Fruit fly (Drosophila melanogaster) whole organism, embryonic: Measurements from ENCODE around the gene Tango9.
A peak's percentile ranks its signal among the peaks of the same experiment; 100 is the strongest.

Experiments used
- Ada2b ChIP-seq: fragments of 200-800 bp; sonication (Bioruptor generic); IDR thresholded peaks from 2 replicates; pipeline ENCODE4 v1.3.6; 2022; ENCODE audit warnings: missing biosample characterization, missing genetic modification characterization
- Asciz ChIP-seq: fragments of 200-800 bp; sonication (Bioruptor generic); optimal IDR thresholded peaks from 2 replicates; lab custom pipeline; 2017; ENCODE audit warnings: missing biosample characterization, mild to moderate bottlenecking, missing genetic modification characterization, missing genetic modification reagents
- Atf6 ChIP-seq: fragments of 200-800 bp; sonication (Bioruptor generic); IDR thresholded peaks from 2 replicates; pipeline ENCODE4 v1.3.6; 2022; ENCODE audit warnings: missing biosample characterization, missing genetic modification characterization
- CG11723 ChIP-seq: fragments of 200-800 bp; sonication (Bioruptor generic); optimal IDR thresholded peaks from 2 replicates; lab custom pipeline; 2017; ENCODE audit warnings: missing biosample characterization, mild to moderate bottlenecking, missing genetic modification characterization
- CG12659 ChIP-seq: fragments of 200-800 bp; sonication (Bioruptor generic); optimal IDR thresholded peaks from 3 replicates; lab custom pipeline; 2017; ENCODE audit warnings: mild to moderate bottlenecking, missing biosample characterization, missing genetic modification reagents, missing genetic modification characterization
- CG13424 ChIP-seq: fragments of 200-800 bp; sonication (Bioruptor generic); optimal IDR thresholded peaks from 2 replicates; lab custom pipeline; 2019; ENCODE audit warnings: missing biosample characterization, mild to moderate bottlenecking, missing genetic modification characterization, moderate library complexity
- CG16779 ChIP-seq: fragments of 200-800 bp; sonication (Bioruptor generic); IDR thresholded peaks from 2 replicates; pipeline ENCODE4 v1.3.6; 2022; ENCODE audit warnings: missing biosample characterization, missing genetic modification characterization
- CG17328 ChIP-seq: fragments of 200-800 bp; sonication (Bioruptor generic); IDR thresholded peaks from 2 replicates; pipeline ENCODE4 v1.3.6; 2022; ENCODE audit warnings: missing biosample characterization, missing genetic modification characterization
- CG17359 ChIP-seq: fragments of 200-800 bp; sonication (Bioruptor generic); optimal IDR thresholded peaks from 3 replicates; lab custom pipeline; 2018; ENCODE audit warnings: missing biosample characterization, mild to moderate bottlenecking, missing genetic modification characterization, moderate library complexity
- CG2712 ChIP-seq: fragments of 200-800 bp; optimal IDR thresholded peaks from 3 replicates; lab custom pipeline; 2019; ENCODE audit warnings: missing biosample characterization, mild to moderate bottlenecking, missing genetic modification characterization, moderate library complexity
- CG31224 ChIP-seq: fragments of 200-800 bp; sonication (Bioruptor generic); IDR thresholded peaks from 2 replicates; pipeline ENCODE4 v1.3.6; 2022; ENCODE audit warnings: missing biosample characterization, missing genetic modification characterization
- CG4282 ChIP-seq: fragments of 200-800 bp; sonication (Bioruptor generic); optimal IDR thresholded peaks from 2 replicates; lab custom pipeline; 2016; ENCODE audit warnings: missing biosample characterization, missing genetic modification characterization
- CG4617 ChIP-seq: fragments of 200-800 bp; sonication (Bioruptor generic); optimal IDR thresholded peaks from 3 replicates; lab custom pipeline; 2016; ENCODE audit warnings: missing biosample characterization, missing genetic modification characterization, borderline replicate concordance
- CG6175 ChIP-seq: fragments of 200-800 bp; sonication (Bioruptor generic); IDR thresholded peaks from 3 replicates; pipeline ENCODE4 v1.3.6; 2022; ENCODE audit warnings: missing biosample characterization, missing genetic modification characterization
- CG6272 ChIP-seq: fragments of 200-800 bp; sonication (Bioruptor generic); IDR thresholded peaks from 2 replicates; pipeline ENCODE4 v1.3.6; 2022; ENCODE audit warnings: missing biosample characterization, missing genetic modification characterization
- CG9876 ChIP-seq: fragments of 200-800 bp; sonication (Bioruptor generic); optimal IDR thresholded peaks from 2 replicates; lab custom pipeline; 2016; ENCODE audit warnings: missing biosample characterization, missing genetic modification characterization
- Dip2 ChIP-seq: fragments of 200-800 bp; sonication (Bioruptor generic); IDR thresholded peaks from 2 replicates; pipeline ENCODE4 v1.3.6; 2022; ENCODE audit warnings: missing biosample characterization, missing genetic modification characterization
- Dref ChIP-seq: fragments of 200-800 bp; sonication (Bioruptor generic); IDR thresholded peaks from 2 replicates; pipeline ENCODE4 v1.3.6; 2022; ENCODE audit warnings: missing biosample characterization, missing genetic modification characterization
- ERR ChIP-seq: fragments of 200-800 bp; sonication (Bioruptor generic); optimal IDR thresholded peaks from 2 replicates; lab custom pipeline; 2016; ENCODE audit warnings: missing biosample characterization, missing genetic modification characterization
- Gsc ChIP-seq: fragments of 200-800 bp; sonication (Bioruptor generic); IDR thresholded peaks from 2 replicates; pipeline ENCODE4 v1.3.6; 2022; ENCODE audit warnings: missing biosample characterization, missing genetic modification characterization
- HLH4C ChIP-seq: fragments of 200-800 bp; sonication (Bioruptor generic); IDR thresholded peaks from 3 replicates; pipeline ENCODE4 v1.3.6; 2022; ENCODE audit warnings: missing biosample characterization, missing genetic modification characterization; ENCODE audit not compliant: partially characterized antibody
- HmgD ChIP-seq: fragments of 200-800 bp; sonication (Bioruptor generic); optimal IDR thresholded peaks from 3 replicates; lab custom pipeline; 2016; ENCODE audit warnings: missing biosample characterization, missing genetic modification characterization
- Hr51 ChIP-seq, 2 experiments: fragments of 200-800 bp; sonication (Bioruptor generic); optimal IDR thresholded peaks; 2 replicates in 1 of 2; 3 replicates in 1 of 2; lab custom pipeline; 2016 to 2018; ENCODE audit warnings: missing biosample characterization in 2 of 2, missing genetic modification characterization in 2 of 2, mild to moderate bottlenecking in 1 of 2, moderate library complexity in 1 of 2
- MBD-R2 ChIP-seq: fragments of 200-800 bp; sonication (Bioruptor generic); IDR thresholded peaks from 2 replicates; pipeline ENCODE4 v1.3.6; 2022; ENCODE audit warnings: missing biosample characterization, missing genetic modification characterization
- Mes4 ChIP-seq: fragments of 200-800 bp; sonication (Bioruptor generic); optimal IDR thresholded peaks from 2 replicates; lab custom pipeline; 2016; ENCODE audit warnings: missing biosample characterization, missing genetic modification characterization
- NC2α ChIP-seq: fragments of 200-800 bp; sonication (Bioruptor generic); optimal IDR thresholded peaks from 2 replicates; lab custom pipeline; 2016; ENCODE audit warnings: missing biosample characterization, missing genetic modification characterization
- Neu2 ChIP-seq: fragments of 200-800 bp; sonication (Bioruptor generic); optimal IDR thresholded peaks from 3 replicates; lab custom pipeline; 2016; ENCODE audit warnings: missing biosample characterization, missing genetic modification characterization, borderline replicate concordance
- Nf-YC ChIP-seq: fragments of 200-800 bp; optimal IDR thresholded peaks from 3 replicates; lab custom pipeline; 2019; ENCODE audit warnings: missing biosample characterization, mild to moderate bottlenecking, missing genetic modification characterization, moderate library complexity
- Ptx1 ChIP-seq: fragments of 200-800 bp; sonication (Bioruptor generic); IDR thresholded peaks from 2 replicates; pipeline ENCODE4 v1.3.6; 2022; ENCODE audit warnings: missing biosample characterization, missing genetic modification characterization
- Scr ChIP-seq: fragments of 200-800 bp; sonication (Bioruptor generic); IDR thresholded peaks from 2 replicates; pipeline ENCODE4 v1.3.6; 2022; ENCODE audit warnings: missing biosample characterization, missing genetic modification characterization; ENCODE audit not compliant: partially characterized antibody
- Spps ChIP-seq: fragments of 200-800 bp; sonication (Bioruptor generic); optimal IDR thresholded peaks from 2 replicates; lab custom pipeline; 2018; ENCODE audit warnings: missing biosample characterization, mild to moderate bottlenecking, missing genetic modification characterization
- aop ChIP-seq: fragments of 200-800 bp; sonication (Bioruptor generic); IDR thresholded peaks from 2 replicates; pipeline ENCODE4 v1.3.6; 2022; ENCODE audit warnings: missing biosample characterization, missing genetic modification characterization
- az2 ChIP-seq: fragments of 200-800 bp; sonication (Bioruptor generic); optimal IDR thresholded peaks from 3 replicates; lab custom pipeline; 2016; ENCODE audit warnings: missing biosample characterization, missing genetic modification characterization
- bowl ChIP-seq: fragments of 200-800 bp; sonication (Bioruptor generic); IDR thresholded peaks from 2 replicates; pipeline ENCODE4 v1.3.6; 2022; ENCODE audit warnings: missing biosample characterization, missing genetic modification characterization
- cwo ChIP-seq: fragments of 200-800 bp; sonication (Bioruptor generic); optimal IDR thresholded peaks from 3 replicates; lab custom pipeline; 2017; ENCODE audit warnings: missing biosample characterization, missing genetic modification characterization, mild to moderate bottlenecking, moderate library complexity, missing genetic modification reagents
- dysf ChIP-seq: fragments of 200-800 bp; sonication (Bioruptor generic); IDR thresholded peaks from 3 replicates; pipeline ENCODE4 v1.3.6; 2022; ENCODE audit warnings: missing biosample characterization, missing genetic modification characterization
- eyg ChIP-seq: fragments of 200-800 bp; sonication (Bioruptor generic); optimal IDR thresholded peaks from 3 replicates; lab custom pipeline; 2016; ENCODE audit warnings: missing biosample characterization, missing genetic modification characterization
- fu2 ChIP-seq: fragments of 200-800 bp; sonication (Bioruptor generic); optimal IDR thresholded peaks from 2 replicates; lab custom pipeline; 2016; ENCODE audit warnings: missing biosample characterization, missing genetic modification characterization
- gfzf ChIP-seq: fragments of 200-800 bp; sonication (Bioruptor generic); optimal IDR thresholded peaks from 2 replicates; lab custom pipeline; 2016; ENCODE audit warnings: missing biosample characterization, mild to moderate bottlenecking, missing genetic modification characterization, moderate library complexity
- ind ChIP-seq: fragments of 200-800 bp; sonication (Bioruptor generic); optimal IDR thresholded peaks from 3 replicates; lab custom pipeline; 2016; ENCODE audit warnings: missing biosample characterization, missing genetic modification characterization
- knrl ChIP-seq: fragments of 200-800 bp; sonication (Bioruptor generic); IDR thresholded peaks from 3 replicates; pipeline ENCODE4 v1.3.6; 2022; ENCODE audit warnings: missing biosample characterization, missing genetic modification characterization; ENCODE audit not compliant: partially characterized antibody
- mam ChIP-seq: fragments of 200-800 bp; sonication (Bioruptor generic); optimal IDR thresholded peaks from 3 replicates; lab custom pipeline; 2016; ENCODE audit warnings: missing biosample characterization, missing genetic modification characterization
- onecut ChIP-seq: fragments of 200-800 bp; sonication (Bioruptor generic); IDR thresholded peaks from 2 replicates; pipeline ENCODE4 v1.3.6; 2022; ENCODE audit warnings: missing biosample characterization, missing genetic modification characterization
- pfk ChIP-seq: fragments of 200-800 bp; sonication (Bioruptor generic); optimal IDR thresholded peaks from 2 replicates; lab custom pipeline; 2018; ENCODE audit warnings: missing biosample characterization, mild to moderate bottlenecking, missing genetic modification characterization, moderate library complexity
- sd ChIP-seq: fragments of 200-800 bp; sonication (Bioruptor generic); optimal IDR thresholded peaks from 3 replicates; lab custom pipeline; 2018; ENCODE audit warnings: missing biosample characterization, mild to moderate bottlenecking, missing genetic modification characterization, moderate library complexity
- shn ChIP-seq: fragments of 200-800 bp; sonication (Bioruptor generic); optimal IDR thresholded peaks from 3 replicates; lab custom pipeline; 2016; ENCODE audit warnings: missing biosample characterization, missing genetic modification characterization
- sr ChIP-seq: fragments of 200-800 bp; sonication (Bioruptor generic); IDR thresholded peaks from 3 replicates; pipeline ENCODE4 v1.3.6; 2022; ENCODE audit warnings: missing biosample characterization, missing genetic modification characterization
- stc ChIP-seq: fragments of 200-800 bp; sonication (Bioruptor generic); IDR thresholded peaks from 2 replicates; pipeline ENCODE4 v1.3.6; 2022; ENCODE audit warnings: missing biosample characterization, missing genetic modification characterization
- zfh1 ChIP-seq: fragments of 200-800 bp; sonication (Bioruptor generic); IDR thresholded peaks from 3 replicates; pipeline ENCODE4 v1.3.6; 2022; ENCODE audit warnings: missing biosample characterization, missing genetic modification characterization
- zfh2 ChIP-seq: fragments of 200-800 bp; sonication (Bioruptor generic); optimal IDR thresholded peaks from 2 replicates; lab custom pipeline; 2016; ENCODE audit warnings: missing biosample characterization, missing genetic modification characterization

The Tango9 gene

DNA sequence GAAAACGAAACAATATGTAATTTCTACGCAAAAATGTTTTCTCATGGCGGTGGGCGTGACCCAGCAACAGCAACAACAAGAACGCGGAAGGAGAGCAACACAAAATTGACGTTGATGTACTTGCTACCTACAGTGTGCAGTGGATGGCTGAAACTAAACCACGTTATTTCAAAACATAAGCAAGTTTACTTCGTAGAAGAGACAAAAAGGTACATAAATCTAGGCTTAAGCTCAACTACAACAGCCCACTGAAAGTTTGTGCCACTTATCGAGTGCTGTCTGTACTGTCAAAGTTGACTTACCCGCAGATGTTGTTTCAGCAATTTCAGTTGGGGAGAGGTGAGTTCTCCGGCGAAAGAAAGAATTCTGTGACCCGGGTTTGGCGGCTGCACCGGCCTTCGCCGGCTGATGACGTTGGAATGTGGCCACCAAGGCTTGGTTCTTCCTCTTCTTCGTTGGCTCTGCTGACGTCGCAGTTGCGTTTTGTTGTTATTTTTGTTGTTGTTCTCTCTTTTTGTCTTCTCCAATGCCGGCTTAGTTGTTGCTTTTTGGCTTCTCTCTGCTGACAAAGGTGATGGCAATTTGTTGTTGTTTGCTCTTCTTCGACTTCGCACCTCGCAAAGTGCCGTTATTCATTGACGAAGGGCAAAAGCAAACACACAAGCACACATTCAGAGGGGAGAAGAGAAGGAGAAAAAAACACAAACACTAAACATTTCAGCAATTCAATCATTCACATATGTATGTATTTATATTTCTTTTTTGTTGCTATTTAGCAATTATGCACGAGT lies 27.4 kb downstream of the Tango9 start (continued):
- no peak for TF ChIP-seq Nf-YC (tag; lab: Kevin White, UChicago)
- TF ChIP-seq ind: peak; percentile 19
- no peak for TF ChIP-seq bowl (GFP tag; lab: Robert Waterston, UW)
- TF ChIP-seq CG12659: no peak
- no peak for TF ChIP-seq CG11723
- TF ChIP-seq CG2712 (tag; lab: Kevin White, UChicago): no peak
- TF ChIP-seq CG31224: no peak
- TF ChIP-seq Dref (GFP tag; lab: Robert Waterston, UW): no peak
- no peak for TF ChIP-seq aop (GFP tag; lab: Robert Waterston, UW)
- TF ChIP-seq sr: no peak
- no peak for TF ChIP-seq ERR (GFP tag; lab: Kevin White, UChicago)
- no peak for TF ChIP-seq CG9876
- TF ChIP-seq HmgD (GFP tag; lab: Kevin White, UChicago): no peak
- no peak for TF ChIP-seq zfh1 (GFP tag; lab: Robert Waterston, UW)
- peak; percentile 72 for TF ChIP-seq dysf (GFP tag; lab: Robert Waterston, UW)
- TF ChIP-seq Gsc (GFP tag; lab: Robert Waterston, UW): no peak
- no peak for TF ChIP-seq CG6272 (GFP tag; lab: Robert Waterston, UW)
- TF ChIP-seq NC2α: no peak
- TF ChIP-seq Dip2: no peak
- no peak for TF ChIP-seq az2 (GFP tag; lab: Kevin White, UChicago)
- TF ChIP-seq CG4282 (GFP tag; lab: Kevin White, UChicago): no peak
- TF ChIP-seq Mes4 (GFP tag; lab: Kevin White, UChicago): no peak
- TF ChIP-seq pfk (GFP tag; lab: Kevin White, UChicago): no peak
- no peak for TF ChIP-seq cwo (GFP tag; lab: Kevin White, UChicago)
- TF ChIP-seq gfzf (GFP tag; lab: Kevin White, UChicago): no peak
- 0 out of 2 replicates have a peak, but pooled peaks have one; percentile 17 for TF ChIP-seq Ada2b (GFP tag; lab: Robert Waterston, UW)
- TF ChIP-seq Asciz (GFP tag; lab: Kevin White, UChicago): no peak
- peak; percentile 7 for TF ChIP-seq mam (GFP tag; lab: Kevin White, UChicago)
- no peak for TF ChIP-seq CG6175
- TF ChIP-seq zfh2 (GFP tag; lab: Kevin White, UChicago): no peak
- TF ChIP-seq fu2 (GFP tag; lab: Kevin White, UChicago): no peak
- no peak for TF ChIP-seq eyg (GFP tag; lab: Kevin White, UChicago)
- no peak for TF ChIP-seq MBD-R2 (GFP tag; lab: Robert Waterston, UW)
- no peak for TF ChIP-seq CG13424
- no peak for TF ChIP-seq CG17359 (tag; lab: Kevin White, UChicago)
- peak; percentile 41; the same call in 1 of the 2 replicates for TF ChIP-seq Ptx1
- TF ChIP-seq knrl (GFP tag; lab: Robert Waterston, UW): no peak
- TF ChIP-seq Neu2: no peak
- TF ChIP-seq shn (GFP tag; lab: Kevin White, UChicago): no peak
- TF ChIP-seq CG17328 (GFP tag; lab: Robert Waterston, UW): no peak
- TF ChIP-seq stc: no peak
- no peak for TF ChIP-seq HLH4C (GFP tag; lab: Robert Waterston, UW)
- peak; percentile 74 for TF ChIP-seq sd
- no peak for TF ChIP-seq Scr
- no peak for TF ChIP-seq Atf6 (GFP tag; lab: Robert Waterston, UW)
- peak in 1 of 2 experiments; percentile 22 for TF ChIP-seq Hr51 (GFP tag; optimal IDR thresholded peaks at IDR 0.05; lab: Kevin White, UChicago)
- no peak for TF ChIP-seq onecut (GFP tag; lab: Robert Waterston, UW)
- TF ChIP-seq CG16779 (GFP tag; lab: Robert Waterston, UW): no peak
- no peak for TF ChIP-seq Spps (tag; lab: Kevin White, UChicago)
- TF ChIP-seq CG4617: no peak
